Worm (Caenorhabditis elegans) whole organism, L2 larva: ENCODE results near the gene wago-10.

Source experiments
- R02D3.7 ChIP-seq: fragments of 150-350 bp; optimal IDR thresholded peaks from 2 replicates; lab custom pipeline; 2014; ENCODE audit warnings: missing biosample characterization, missing genetic modification characterization
- blmp-1 ChIP-seq: sonication (generic microtip); optimal IDR thresholded peaks from 2 replicates; lab custom pipeline; 2017; ENCODE audit warnings: missing genetic modification characterization, mild to moderate bottlenecking, missing compliant biosample characterization, antibody characterized with exemption, moderate library complexity; ENCODE audit not compliant: insufficient read depth
- elt-1 ChIP-seq: fragments of 150-350 bp; optimal IDR thresholded peaks from 2 replicates; lab custom pipeline; 2014; ENCODE audit warnings: missing biosample characterization, missing genetic modification characterization
- elt-3 ChIP-seq: sonication (generic microtip); optimal IDR thresholded peaks from 2 replicates; lab custom pipeline; 2017; ENCODE audit warnings: missing biosample characterization, missing genetic modification characterization
- fos-1 ChIP-seq: fragments of 150-350 bp; optimal IDR thresholded peaks from 2 replicates; lab custom pipeline; 2014; ENCODE audit warnings: missing biosample characterization, missing genetic modification characterization
- lsy-2 ChIP-seq, 2 experiments: fragments of 150-350 bp in 1 of 2; sonication (generic microtip) in 1 of 2; optimal IDR thresholded peaks; 2 replicates each; lab custom pipeline; 2014 to 2017; ENCODE audit warnings: missing biosample characterization in 2 of 2, missing genetic modification characterization in 2 of 2
- nhr-11 ChIP-seq: fragments of 150-350 bp; optimal IDR thresholded peaks from 2 replicates; lab custom pipeline; 2014; ENCODE audit warnings: missing biosample characterization, missing genetic modification characterization
- nhr-237 ChIP-seq: fragments of 150-350 bp; optimal IDR thresholded peaks from 2 replicates; lab custom pipeline; 2014; ENCODE audit warnings: missing biosample characterization, missing genetic modification characterization
- nhr-25 ChIP-seq: fragments of 150-350 bp; sonication (generic microtip); optimal IDR thresholded peaks from 3 replicates; lab custom pipeline; 2014; ENCODE audit warnings: missing biosample characterization, missing genetic modification characterization
- nhr-77 ChIP-seq: fragments of 150-350 bp; optimal IDR thresholded peaks from 2 replicates; lab custom pipeline; 2014; ENCODE audit warnings: missing biosample characterization, missing genetic modification characterization
- snpc-4 ChIP-seq: fragments of 150-350 bp; optimal IDR thresholded peaks from 2 replicates; lab custom pipeline; 2014; ENCODE audit warnings: missing biosample characterization, missing genetic modification characterization
- unc-39 ChIP-seq: fragments of 150-350 bp; optimal IDR thresholded peaks from 2 replicates; lab custom pipeline; 2014; ENCODE audit warnings: missing biosample characterization, missing genetic modification characterization
- unc-62 ChIP-seq: fragments of 150-350 bp; optimal IDR thresholded peaks from 2 replicates; lab custom pipeline; 2014; ENCODE audit warnings: missing biosample characterization, missing genetic modification reagents, missing genetic modification characterization
- zag-1 ChIP-seq: fragments of 150-350 bp; optimal IDR thresholded peaks from 2 replicates; lab custom pipeline; 2014; ENCODE audit warnings: missing biosample characterization, missing genetic modification characterization

DNA sequence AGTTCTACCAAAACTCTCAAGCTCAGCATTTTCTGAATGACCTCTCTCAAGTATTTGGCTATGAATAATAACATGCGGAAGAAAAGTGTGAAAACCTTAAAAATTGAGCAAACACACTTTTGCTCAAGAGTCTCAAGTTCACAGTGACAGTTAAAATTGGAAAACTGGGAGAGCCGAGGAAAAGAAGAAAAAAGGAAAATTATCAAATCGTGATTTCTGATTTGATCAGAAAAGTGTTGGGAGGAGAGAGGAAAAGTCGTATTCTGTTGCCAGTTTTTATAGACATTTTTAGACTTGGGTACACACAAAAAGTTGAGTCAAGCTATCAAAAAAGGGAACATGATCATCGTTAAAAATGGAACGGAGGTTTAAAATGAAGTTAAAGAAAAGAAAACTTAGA, 12.0 kb upstream of the wago-10 start:
- TF ChIP-seq snpc-4 (tag; lab: Kevin White, UChicago) (no peak), elt-3 (tag; lab: Kevin White, UChicago) (no peak), lsy-2 (tag; optimal IDR thresholded peaks at IDR 0.05; lab: Kevin White, UChicago) (no peak), nhr-77 (tag; lab: Kevin White, UChicago) (no peak), nhr-11 (tag; lab: Kevin White, UChicago) (no peak), blmp-1 (no peak), R02D3.7 (tag; lab: Kevin White, UChicago) (no peak), nhr-237 (no peak), unc-39 (no peak), fos-1 (tag; lab: Kevin White, UChicago) (peak; percentile 56), zag-1 (tag; lab: Kevin White, UChicago) (no peak), nhr-25 (no peak), unc-62 (GFP tag; lab: Kevin White, UChicago) (no peak), elt-1 (tag; lab: Kevin White, UChicago) (no peak)
